Fruit fly (Drosophila melanogaster) whole organism, embryonic: ENCODE measurements around the gene CG46309.

Experiments
- Antp ChIP-seq: fragments of 200-800 bp; sonication (Bioruptor generic); optimal IDR thresholded peaks from 3 replicates; lab custom pipeline; 2016; ENCODE audit warnings: missing biosample characterization, missing genetic modification characterization
- BtbVII ChIP-seq: fragments of 200-800 bp; sonication (Bioruptor generic); optimal IDR thresholded peaks from 3 replicates; lab custom pipeline; 2017; ENCODE audit warnings: missing biosample characterization, mild to moderate bottlenecking, missing genetic modification characterization
- CG10979 ChIP-seq: fragments of 200-800 bp; sonication (Bioruptor generic); optimal IDR thresholded peaks from 2 replicates; lab custom pipeline; 2018; ENCODE audit warnings: missing biosample characterization, mild to moderate bottlenecking, missing genetic modification characterization, moderate library complexity
- CG11560 ChIP-seq: fragments of 200-800 bp; sonication (Bioruptor generic); IDR thresholded peaks from 3 replicates; pipeline ENCODE4 v1.3.6; 2022; ENCODE audit warnings: missing biosample characterization, missing genetic modification characterization
- CG15269 ChIP-seq: fragments of 200-800 bp; sonication (Bioruptor generic); optimal IDR thresholded peaks from 2 replicates; lab custom pipeline; 2018; ENCODE audit warnings: missing biosample characterization, mild to moderate bottlenecking, missing genetic modification characterization, moderate library complexity
- CG16779 ChIP-seq: fragments of 200-800 bp; sonication (Bioruptor generic); IDR thresholded peaks from 2 replicates; pipeline ENCODE4 v1.3.6; 2022; ENCODE audit warnings: missing biosample characterization, missing genetic modification characterization
- CG17829 ChIP-seq: fragments of 200-800 bp; optimal IDR thresholded peaks from 2 replicates; lab custom pipeline; 2019; ENCODE audit warnings: missing biosample characterization, mild to moderate bottlenecking, missing genetic modification characterization, moderate library complexity
- CG30020 ChIP-seq: fragments of 200-800 bp; optimal IDR thresholded peaks from 2 replicates; lab custom pipeline; 2019; ENCODE audit warnings: missing biosample characterization, mild to moderate bottlenecking, missing genetic modification characterization, moderate library complexity
- CG31224 ChIP-seq: fragments of 200-800 bp; sonication (Bioruptor generic); IDR thresholded peaks from 2 replicates; pipeline ENCODE4 v1.3.6; 2022; ENCODE audit warnings: missing biosample characterization, missing genetic modification characterization
- CG31365 ChIP-seq: fragments of 200-800 bp; sonication (Bioruptor generic); optimal IDR thresholded peaks from 2 replicates; lab custom pipeline; 2018; ENCODE audit warnings: missing biosample characterization, mild to moderate bottlenecking, missing genetic modification characterization
- CG32532 ChIP-seq: fragments of 200-800 bp; sonication (Bioruptor generic); IDR thresholded peaks from 2 replicates; pipeline ENCODE4 v1.3.6; 2022; ENCODE audit warnings: missing biosample characterization, missing genetic modification characterization
- CG3838 ChIP-seq: fragments of 200-800 bp; sonication (Bioruptor generic); optimal IDR thresholded peaks from 3 replicates; lab custom pipeline; 2016; ENCODE audit warnings: missing biosample characterization, missing genetic modification characterization
- CG4282 ChIP-seq: fragments of 200-800 bp; sonication (Bioruptor generic); optimal IDR thresholded peaks from 2 replicates; lab custom pipeline; 2016; ENCODE audit warnings: missing biosample characterization, missing genetic modification characterization
- CG4854 ChIP-seq: fragments of 200-800 bp; sonication (Bioruptor generic); optimal IDR thresholded peaks from 2 replicates; lab custom pipeline; 2016; ENCODE audit warnings: missing biosample characterization, missing genetic modification characterization, inconsistent platforms
- CG6683 ChIP-seq: fragments of 200-800 bp; sonication (Bioruptor generic); optimal IDR thresholded peaks from 2 replicates; lab custom pipeline; 2017; ENCODE audit warnings: missing biosample characterization, mild to moderate bottlenecking, missing genetic modification characterization, missing genetic modification reagents
- Dad ChIP-seq: fragments of 200-800 bp; sonication (Bioruptor generic); optimal IDR thresholded peaks from 3 replicates; lab custom pipeline; 2016; ENCODE audit warnings: missing biosample characterization, missing genetic modification characterization
- Dek ChIP-seq: fragments of 200-800 bp; sonication (Bioruptor generic); optimal IDR thresholded peaks from 3 replicates; lab custom pipeline; 2019; ENCODE audit warnings: missing biosample characterization, mild to moderate bottlenecking, missing genetic modification characterization, moderate library complexity
- ERR ChIP-seq: fragments of 200-800 bp; sonication (Bioruptor generic); optimal IDR thresholded peaks from 2 replicates; lab custom pipeline; 2016; ENCODE audit warnings: missing biosample characterization, missing genetic modification characterization
- Elba2 ChIP-seq: fragments of 200-800 bp; sonication (Bioruptor generic); optimal IDR thresholded peaks from 3 replicates; lab custom pipeline; 2016; ENCODE audit warnings: missing biosample characterization, missing genetic modification characterization
- Fer1 ChIP-seq: fragments of 200-800 bp; sonication (Bioruptor generic); optimal IDR thresholded peaks from 2 replicates; lab custom pipeline; 2017; ENCODE audit warnings: missing biosample characterization, mild to moderate bottlenecking, missing genetic modification characterization
- Hmr ChIP-seq: fragments of 200-800 bp; sonication (Bioruptor generic); optimal IDR thresholded peaks from 3 replicates; lab custom pipeline; 2017; ENCODE audit warnings: mild to moderate bottlenecking, missing biosample characterization, missing genetic modification reagents, missing genetic modification characterization
- Kr ChIP-seq: fragments of 200-800 bp; sonication (Bioruptor generic); optimal IDR thresholded peaks from 2 replicates; lab custom pipeline; 2017; ENCODE audit warnings: missing biosample characterization, mild to moderate bottlenecking, missing genetic modification characterization
- Lim3 ChIP-seq: fragments of 200-800 bp; sonication (Bioruptor generic); IDR thresholded peaks from 2 replicates; pipeline ENCODE4 v1.3.6; 2022; ENCODE audit warnings: missing biosample characterization, missing genetic modification characterization
- MTF-1 ChIP-seq: fragments of 200-800 bp; sonication (Bioruptor generic); optimal IDR thresholded peaks from 2 replicates; lab custom pipeline; 2018; ENCODE audit warnings: missing biosample characterization, mild to moderate bottlenecking, missing genetic modification characterization, borderline replicate concordance
- Max ChIP-seq: fragments of 200-800 bp; sonication (Bioruptor generic); optimal IDR thresholded peaks from 2 replicates; lab custom pipeline; 2016; ENCODE audit warnings: missing biosample characterization, mild to moderate bottlenecking, missing genetic modification characterization
- Myb ChIP-seq: fragments of 200-800 bp; sonication (Bioruptor generic); optimal IDR thresholded peaks from 2 replicates; lab custom pipeline; 2016; ENCODE audit warnings: missing biosample characterization, missing genetic modification characterization
- Nf-YB ChIP-seq: fragments of 200-800 bp; sonication (Bioruptor generic); optimal IDR thresholded peaks from 3 replicates; lab custom pipeline; 2019; ENCODE audit warnings: missing biosample characterization, mild to moderate bottlenecking, missing genetic modification characterization, moderate library complexity
- Scr ChIP-seq: fragments of 200-800 bp; sonication (Bioruptor generic); IDR thresholded peaks from 2 replicates; pipeline ENCODE4 v1.3.6; 2022; ENCODE audit warnings: missing biosample characterization, missing genetic modification characterization; ENCODE audit not compliant: partially characterized antibody
- Sry-β ChIP-seq: fragments of 200-800 bp; sonication (Bioruptor generic); optimal IDR thresholded peaks from 2 replicates; lab custom pipeline; 2018; ENCODE audit warnings: missing biosample characterization, mild to moderate bottlenecking, missing genetic modification characterization, moderate library complexity
- Xbp1 ChIP-seq: fragments of 200-800 bp; sonication (Bioruptor generic); optimal IDR thresholded peaks from 3 replicates; lab custom pipeline; 2016; ENCODE audit warnings: missing biosample characterization, mild to moderate bottlenecking, missing genetic modification characterization
- ap ChIP-seq: fragments of 200-800 bp; sonication (Bioruptor generic); IDR thresholded peaks from 2 replicates; pipeline ENCODE4 v1.3.6; 2022; ENCODE audit warnings: missing biosample characterization, missing genetic modification characterization
- ara ChIP-seq: fragments of 200-800 bp; sonication (Bioruptor generic); IDR thresholded peaks from 2 replicates; pipeline ENCODE4 v1.3.6; 2022; ENCODE audit warnings: missing biosample characterization, missing genetic modification characterization
- ase ChIP-seq: fragments of 200-800 bp; sonication (Bioruptor generic); IDR thresholded peaks from 3 replicates; pipeline ENCODE4 v1.3.6; 2022; ENCODE audit warnings: missing biosample characterization, missing genetic modification characterization
- az2 ChIP-seq: fragments of 200-800 bp; sonication (Bioruptor generic); optimal IDR thresholded peaks from 3 replicates; lab custom pipeline; 2016; ENCODE audit warnings: missing biosample characterization, missing genetic modification characterization
- bab2 ChIP-seq: fragments of 200-800 bp; sonication (Bioruptor generic); optimal IDR thresholded peaks from 2 replicates; lab custom pipeline; 2016; ENCODE audit warnings: missing biosample characterization, missing genetic modification characterization
- cg ChIP-seq: fragments of 200-800 bp; sonication (Bioruptor generic); optimal IDR thresholded peaks from 3 replicates; lab custom pipeline; 2019; ENCODE audit warnings: missing biosample characterization, mild to moderate bottlenecking, missing genetic modification characterization, moderate library complexity
- chn ChIP-seq: fragments of 200-800 bp; sonication (Bioruptor generic); optimal IDR thresholded peaks from 2 replicates; lab custom pipeline; 2016; ENCODE audit warnings: missing biosample characterization, missing genetic modification characterization
- ci ChIP-seq: fragments of 200-800 bp; sonication (Bioruptor generic); IDR thresholded peaks from 3 replicates; pipeline ENCODE4 v1.3.6; 2022; ENCODE audit warnings: missing biosample characterization, missing genetic modification characterization
- fd64A ChIP-seq: fragments of 200-800 bp; sonication (Bioruptor generic); optimal IDR thresholded peaks from 3 replicates; lab custom pipeline; 2018; ENCODE audit warnings: missing biosample characterization, mild to moderate bottlenecking, missing genetic modification characterization
- h ChIP-seq: fragments of >200 bp; optimal IDR thresholded peaks from 2 replicates; lab custom pipeline; 2017
- hb ChIP-seq: fragments of 200-800 bp; sonication (Bioruptor generic); IDR thresholded peaks from 3 replicates; pipeline ENCODE4 v1.3.6; 2022; ENCODE audit warnings: missing biosample characterization, missing genetic modification characterization; ENCODE audit not compliant: partially characterized antibody
- luna ChIP-seq: fragments of 200-800 bp; sonication (Bioruptor generic); optimal IDR thresholded peaks from 2 replicates; lab custom pipeline; 2016; ENCODE audit warnings: missing biosample characterization, missing genetic modification characterization
- pnt ChIP-seq: fragments of 200-800 bp; sonication (Bioruptor generic); optimal IDR thresholded peaks from 3 replicates; lab custom pipeline; 2016; ENCODE audit warnings: missing biosample characterization, missing genetic modification characterization
- repo ChIP-seq: fragments of 200-800 bp; sonication (Bioruptor generic); optimal IDR thresholded peaks from 2 replicates; lab custom pipeline; 2016; ENCODE audit warnings: missing biosample characterization, missing genetic modification characterization
- ro ChIP-seq: fragments of 200-800 bp; sonication (Bioruptor generic); IDR thresholded peaks from 2 replicates; pipeline ENCODE4 v1.3.6; 2022; ENCODE audit warnings: missing biosample characterization, missing genetic modification characterization
- sc ChIP-seq, 3 experiments: fragments of >200 bp in 2 of 3; fragments of 200-800 bp in 1 of 3; sonication (Bioruptor generic) in 1 of 3; optimal IDR thresholded peaks; 2 replicates in 2 of 3; 3 replicates in 1 of 3; lab custom pipeline; 2017; ENCODE audit warnings: mild to moderate bottlenecking in 1 of 3, missing biosample characterization in 1 of 3, missing genetic modification characterization in 1 of 3, missing genetic modification reagents in 1 of 3
- slbo ChIP-seq: fragments of 200-800 bp; sonication (Bioruptor generic); IDR thresholded peaks from 2 replicates; pipeline ENCODE4 v1.3.6; 2022; ENCODE audit warnings: missing biosample characterization, missing genetic modification characterization
- sr ChIP-seq: fragments of 200-800 bp; sonication (Bioruptor generic); IDR thresholded peaks from 3 replicates; pipeline ENCODE4 v1.3.6; 2022; ENCODE audit warnings: missing biosample characterization, missing genetic modification characterization
- trem ChIP-seq: fragments of 200-800 bp; optimal IDR thresholded peaks from 3 replicates; lab custom pipeline; 2019; ENCODE audit warnings: missing biosample characterization, mild to moderate bottlenecking, missing genetic modification characterization, moderate library complexity
- wek ChIP-seq: fragments of 200-800 bp; sonication (Bioruptor generic); optimal IDR thresholded peaks from 3 replicates; lab custom pipeline; 2018; ENCODE audit warnings: missing biosample characterization, mild to moderate bottlenecking, missing genetic modification characterization, moderate library complexity

CG46309 gene

DNA sequence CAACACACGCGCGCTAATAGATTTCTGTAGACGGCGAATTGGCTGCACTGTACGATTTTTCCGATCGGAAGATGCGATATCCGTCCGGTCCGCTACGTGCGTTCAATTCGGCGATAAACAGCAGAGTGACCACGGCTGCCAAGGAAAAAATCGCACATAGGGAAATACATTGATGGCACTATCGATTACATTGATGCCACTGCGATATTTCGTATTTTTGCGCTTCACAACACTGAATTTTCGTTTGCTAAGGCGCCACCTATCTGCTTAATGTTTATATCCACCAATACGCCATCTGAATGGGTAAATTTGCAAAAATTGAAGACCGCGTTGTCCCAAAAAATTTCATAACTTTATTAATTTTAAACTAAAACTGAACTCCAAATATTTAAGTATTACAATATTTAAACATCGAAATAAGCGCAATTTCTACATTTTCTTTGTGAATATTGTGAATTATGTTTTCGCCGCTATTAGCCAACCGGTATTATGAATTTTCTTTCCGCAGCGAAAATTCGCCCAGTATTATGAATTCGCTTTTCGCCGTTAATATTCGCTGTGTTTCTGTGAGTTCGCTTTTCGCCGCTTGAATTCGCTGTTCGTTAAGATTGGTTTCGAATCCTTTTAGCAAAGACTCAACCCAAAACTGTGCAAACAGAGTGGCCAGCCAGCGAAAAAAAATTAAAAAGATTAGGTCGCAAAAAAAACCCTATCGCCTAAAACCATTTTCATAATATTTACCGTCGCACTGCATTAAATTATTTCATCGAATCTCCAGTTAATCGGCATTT, 36.2 kb upstream of the CG46309 start, which contains the start of the genes crp and pkaap (continued):
- peak; percentile 82 for TF ChIP-seq az2 (GFP tag; lab: Kevin White, UChicago)
- no peak for TF ChIP-seq hb (GFP tag; lab: Robert Waterston, UW)
- no peak for TF ChIP-seq CG3838 (GFP tag; lab: Kevin White, UChicago)
- TF ChIP-seq Fer1 (GFP tag; lab: Kevin White, UChicago) = peak; percentile 54
- TF ChIP-seq Hmr (GFP tag; lab: Kevin White, UChicago) = peak; percentile 91
- TF ChIP-seq Myb (GFP tag; lab: Kevin White, UChicago) = peak; percentile 84
- TF ChIP-seq ro = no peak
- TF ChIP-seq pnt (GFP tag; lab: Kevin White, UChicago) = peak; percentile 88
- no peak for TF ChIP-seq cg (GFP tag; lab: Kevin White, UChicago)
- TF ChIP-seq sr (GFP tag; lab: Robert Waterston, UW) = no peak
- no peak for TF ChIP-seq CG30020 (tag; lab: Kevin White, UChicago)
- TF ChIP-seq Kr (GFP tag; lab: Kevin White, UChicago) = no peak
- TF ChIP-seq BtbVII (GFP tag; lab: Kevin White, UChicago) = peak; percentile 70
- peak; percentile 82 for TF ChIP-seq MTF-1
- TF ChIP-seq repo = peak; percentile 74
- TF ChIP-seq CG4282 (GFP tag; lab: Kevin White, UChicago) = peak; percentile 79
- TF ChIP-seq ap = no peak
- TF ChIP-seq sc (optimal IDR thresholded peaks at IDR 0.05; lab: Kevin White, UChicago) = no peak
- TF ChIP-seq sc (GFP tag; optimal IDR thresholded peaks at IDR 0.05; lab: Kevin White, UChicago) = peak; percentile 45
- peak; percentile 41 for TF ChIP-seq wek
- TF ChIP-seq Sry-β = peak; percentile 27
- TF ChIP-seq CG31365 (tag; lab: Kevin White, UChicago) = peak; percentile 66
- TF ChIP-seq CG4854 = peak; percentile 86
- TF ChIP-seq fd64A = no peak
- no peak for TF ChIP-seq CG15269
- TF ChIP-seq Antp = peak; percentile 94
- peak; percentile 87 for TF ChIP-seq Xbp1 (GFP tag; lab: Kevin White, UChicago)
- no peak for TF ChIP-seq Lim3 (GFP tag; lab: Robert Waterston, UW)
- TF ChIP-seq luna (GFP tag; lab: Kevin White, UChicago) = peak; percentile 36
- peak; percentile 87 for TF ChIP-seq ERR (GFP tag; lab: Kevin White, UChicago)
- TF ChIP-seq CG32532 = no peak
- TF ChIP-seq Max (GFP tag; lab: Kevin White, UChicago) = peak; percentile 86
- no peak for TF ChIP-seq Scr (GFP tag; lab: Robert Waterston, UW)
- peak; percentile 75 for TF ChIP-seq Dek (tag; lab: Kevin White, UChicago)
- peak; percentile 100 for TF ChIP-seq CG10979 (tag; lab: Kevin White, UChicago)
- no peak for TF ChIP-seq ara
- peak; percentile 87 for TF ChIP-seq Dad (GFP tag; lab: Kevin White, UChicago)
- TF ChIP-seq CG11560 = no peak
- peak; percentile 62 for TF ChIP-seq trem (tag; lab: Kevin White, UChicago)
- TF ChIP-seq CG6683 (GFP tag; lab: Kevin White, UChicago) = peak; percentile 37
- no peak for TF ChIP-seq slbo (GFP tag; lab: Robert Waterston, UW)
- TF ChIP-seq CG17829 = peak; percentile 74
- TF ChIP-seq h (lab: Kevin White, UChicago) = no peak
- TF ChIP-seq chn (GFP tag; lab: Kevin White, UChicago) = peak; percentile 86
- TF ChIP-seq ase = no peak
- peak; percentile 45 for TF ChIP-seq Elba2 (GFP tag; lab: Kevin White, UChicago)
- no peak for TF ChIP-seq CG31224 (GFP tag; lab: Robert Waterston, UW)
- no peak for TF ChIP-seq Nf-YB (GFP tag; lab: Kevin White, UChicago)
- TF ChIP-seq CG16779 (GFP tag; lab: Robert Waterston, UW) = no peak
- TF ChIP-seq ci (GFP tag; lab: Robert Waterston, UW) = no peak
- peak; percentile 90 for TF ChIP-seq bab2 (GFP tag; lab: Kevin White, UChicago)
